Worm (Caenorhabditis elegans): ENCODE measurements around the gene Y57G11C.499.

Gene Y57G11C.499

ce11 chrIV:14767693-14768251 is 13.0 kb upstream of the Y57G11C.499 start, which contains the start of the genes mrps-7 and Y57G11C.3:
Gene mrps-7 (minus strand): TSS chrIV:14767730.
Gene Y57G11C.3 (plus strand): TSS chrIV:14768201.
- TF ChIP-seq F49E8.2 (tag; optimal IDR thresholded peaks at IDR 0.05; ENCODE audit: borderline replicate concordance) (no peak), zfp-3 (GFP tag; conservative IDR thresholded peaks at IDR 0.05) (no peak), hmg-1.1 (GFP tag; IDR thresholded peaks at IDR 0.05) (peak; percentile 95), F26F4.8 (GFP tag; conservative IDR thresholded peaks at IDR 0.05) (no peak), sdz-12 (GFP tag; optimal IDR thresholded peaks at IDR 0.05) (no peak), ztf-11 (tag; optimal IDR thresholded peaks at IDR 0.05) (no peak), ceh-82 (tag; optimal IDR thresholded peaks at IDR 0.05) (no peak), nhr-28 (tag; optimal IDR thresholded peaks at IDR 0.05) (peak; percentile 87), tag-97 (GFP tag; IDR thresholded peaks at IDR 0.05) (no peak), nhr-102 (tag; optimal IDR thresholded peaks at IDR 0.05) (peak; percentile 75), attf-4 (tag; optimal IDR thresholded peaks at IDR 0.05) (no peak), nhr-11 (tag; optimal IDR thresholded peaks at IDR 0.05) (peak; percentile 84), lim-7 (GFP tag; IDR thresholded peaks at IDR 0.05) (no peak), mxl-2 (GFP tag; conservative IDR thresholded peaks at IDR 0.05) (no peak), fos-1 (tag; optimal IDR thresholded peaks at IDR 0.05) (no peak), hif-1 (tag; optimal IDR thresholded peaks at IDR 0.05) (peak in 1 of 2 experiments; percentile 73), nhr-76 (tag; optimal IDR thresholded peaks at IDR 0.05) (no peak), ctbp-1 (GFP tag; IDR thresholded peaks at IDR 0.05) (0 out of 2 replicates have a peak, but pooled peaks have one; percentile 52), snpc-4 (tag; optimal IDR thresholded peaks at IDR 0.05) (peak; percentile 38), dve-1 (tag; optimal IDR thresholded peaks at IDR 0.05; ENCODE audit: insufficient read depth) (peak; percentile 97), tra-1 (GFP tag; IDR thresholded peaks at IDR 0.05) (no peak), nhr-77 (tag; optimal IDR thresholded peaks at IDR 0.05) (peak; percentile 86), spr-1 (tag; optimal IDR thresholded peaks at IDR 0.05) (peak; percentile 67), ceh-32 (tag; optimal IDR thresholded peaks at IDR 0.05; ENCODE audit: poor library complexity) (no peak), zfp-2 (tag; optimal IDR thresholded peaks at IDR 0.05) (peak; percentile 45), nhr-237 (tag; optimal IDR thresholded peaks at IDR 0.05) (no peak), jun-1 (tag; optimal IDR thresholded peaks at IDR 0.05) (peak; percentile 71), egl-27 (tag; optimal IDR thresholded peaks at IDR 0.05) (no peak), ceh-62 (tag; optimal IDR thresholded peaks at IDR 0.05) (no peak), dmd-8 (GFP tag; IDR thresholded peaks at IDR 0.05) (no peak), mes-2 (tag; optimal IDR thresholded peaks at IDR 0.05; ENCODE audit: poor library complexity, severe bottlenecking) (peak; percentile 93), nhr-111 (GFP tag; optimal IDR thresholded peaks at IDR 0.05) (no peak), mxl-3 (GFP tag; optimal IDR thresholded peaks at IDR 0.05) (peak; percentile 24), nhr-6 (tag; optimal IDR thresholded peaks at IDR 0.05) (peak; percentile 94), madf-9 (GFP tag; conservative IDR thresholded peaks at IDR 0.05) (no peak; the same call in 1 of the 2 replicates), rbr-2 (tag; optimal IDR thresholded peaks at IDR 0.05) (peak; percentile 85), zip-11 (GFP tag; IDR thresholded peaks at IDR 0.05) (no peak), spr-3 (GFP tag; optimal IDR thresholded peaks at IDR 0.05) (peak; percentile 55), lin-29 (GFP tag; IDR thresholded peaks at IDR 0.05) (no peak), pha-4 (GFP tag; IDR thresholded peaks at IDR 0.05) (peak; percentile 28; the same call in 1 of the 2 replicates), pha-4 (tag; optimal IDR thresholded peaks at IDR 0.05) (peak; percentile 91), nhr-10 (tag; optimal IDR thresholded peaks at IDR 0.05) (no peak), dmd-9 (GFP tag; IDR thresholded peaks at IDR 0.05) (no peak), daf-16 (GFP tag; optimal IDR thresholded peaks at IDR 0.05) (peak; percentile 1 to 39), daf-16 (tag; optimal IDR thresholded peaks at IDR 0.05) (peak; percentile 49), saeg-2 (GFP tag; IDR thresholded peaks at IDR 0.05) (no peak), hlh-30 (tag; optimal IDR thresholded peaks at IDR 0.05; ENCODE audit: insufficient read depth) (peak; percentile 90), skn-1 (tag; optimal IDR thresholded peaks at IDR 0.05) (no peak), aly-2 (tag; optimal IDR thresholded peaks at IDR 0.05) (no peak), nhr-41 (GFP tag; IDR thresholded peaks at IDR 0.05) (no peak), ceh-20 (GFP tag; IDR thresholded peaks at IDR 0.05) (no peak), unc-130 (GFP tag; optimal IDR thresholded peaks at IDR 0.05) (peak; percentile 27)
